Fruit fly (Drosophila melanogaster) whole organism, embryonic: Measurements from ENCODE around the gene obst-J.

Experiments used
- BEAF-32 ChIP-seq: fragments of 200-800 bp; sonication (Bioruptor generic); optimal IDR thresholded peaks from 3 replicates; lab custom pipeline; 2017; ENCODE audit warnings: missing biosample characterization, missing genetic modification characterization, mild to moderate bottlenecking, moderate library complexity, missing genetic modification reagents
- CG10654 ChIP-seq: fragments of 200-800 bp; sonication (Bioruptor generic); optimal IDR thresholded peaks from 2 replicates; lab custom pipeline; 2016; ENCODE audit warnings: missing biosample characterization, missing genetic modification characterization
- CG11723 ChIP-seq: fragments of 200-800 bp; sonication (Bioruptor generic); optimal IDR thresholded peaks from 2 replicates; lab custom pipeline; 2017; ENCODE audit warnings: missing biosample characterization, mild to moderate bottlenecking, missing genetic modification characterization
- CG14667 ChIP-seq: fragments of 200-800 bp; sonication (Bioruptor generic); IDR thresholded peaks from 2 replicates; pipeline ENCODE4 v1.3.6; 2022; ENCODE audit warnings: missing biosample characterization, missing genetic modification characterization
- CG15073 ChIP-seq: fragments of 200-800 bp; sonication (Bioruptor generic); optimal IDR thresholded peaks from 2 replicates; lab custom pipeline; 2016; ENCODE audit warnings: missing biosample characterization, missing genetic modification characterization
- CG16863 ChIP-seq: fragments of 200-800 bp; sonication (Bioruptor generic); optimal IDR thresholded peaks from 3 replicates; lab custom pipeline; 2016; ENCODE audit warnings: missing biosample characterization, missing genetic modification characterization
- CG18619 ChIP-seq: fragments of 200-800 bp; sonication (Bioruptor generic); optimal IDR thresholded peaks from 3 replicates; lab custom pipeline; 2017; ENCODE audit warnings: missing biosample characterization, mild to moderate bottlenecking, missing genetic modification characterization
- CG2129 ChIP-seq: fragments of 200-800 bp; sonication (Bioruptor generic); IDR thresholded peaks from 2 replicates; pipeline ENCODE4 v1.3.6; 2022; ENCODE audit warnings: missing biosample characterization, missing genetic modification characterization; ENCODE audit not compliant: partially characterized antibody
- CG2889 ChIP-seq: fragments of 200-800 bp; sonication (Bioruptor generic); IDR thresholded peaks from 3 replicates; pipeline ENCODE4 v1.3.6; 2022; ENCODE audit warnings: missing biosample characterization, missing genetic modification characterization
- CG3838 ChIP-seq: fragments of 200-800 bp; sonication (Bioruptor generic); optimal IDR thresholded peaks from 3 replicates; lab custom pipeline; 2016; ENCODE audit warnings: missing biosample characterization, missing genetic modification characterization
- CG43689 ChIP-seq: fragments of 200-800 bp; sonication (Bioruptor generic); IDR thresholded peaks from 2 replicates; pipeline ENCODE4 v1.3.6; 2022; ENCODE audit warnings: missing biosample characterization, missing genetic modification characterization
- CG4854 ChIP-seq: fragments of 200-800 bp; sonication (Bioruptor generic); optimal IDR thresholded peaks from 2 replicates; lab custom pipeline; 2016; ENCODE audit warnings: missing biosample characterization, missing genetic modification characterization, inconsistent platforms
- CG6175 ChIP-seq: fragments of 200-800 bp; sonication (Bioruptor generic); IDR thresholded peaks from 3 replicates; pipeline ENCODE4 v1.3.6; 2022; ENCODE audit warnings: missing biosample characterization, missing genetic modification characterization
- CG6654 ChIP-seq: fragments of 200-800 bp; sonication (Bioruptor generic); optimal IDR thresholded peaks from 2 replicates; lab custom pipeline; 2017; ENCODE audit warnings: missing biosample characterization, mild to moderate bottlenecking, missing genetic modification characterization
- CG6765 ChIP-seq: fragments of 200-800 bp; sonication (Bioruptor generic); optimal IDR thresholded peaks from 3 replicates; lab custom pipeline; 2017; ENCODE audit warnings: missing biosample characterization, mild to moderate bottlenecking, missing genetic modification characterization
- CG8924 ChIP-seq: fragments of 200-800 bp; optimal IDR thresholded peaks from 3 replicates; lab custom pipeline; 2019; ENCODE audit warnings: missing biosample characterization, mild to moderate bottlenecking, missing genetic modification characterization, moderate library complexity
- CTCF ChIP-seq: fragments of 200-800 bp; sonication (Bioruptor generic); optimal IDR thresholded peaks from 2 replicates; lab custom pipeline; 2017; ENCODE audit warnings: missing biosample characterization, mild to moderate bottlenecking, missing genetic modification characterization, moderate library complexity
- Dfd ChIP-seq, 2 experiments: fragments of >200 bp; optimal IDR thresholded peaks; 2 replicates each; lab custom pipeline; 2017; ENCODE audit warnings: missing biosample characterization in 2 of 2, missing genetic modification characterization in 2 of 2
- Hr78 ChIP-seq, 2 experiments: fragments of 200-800 bp in 1 of 2; fragments of >200 bp in 1 of 2; sonication (Bioruptor generic) in 1 of 2; optimal IDR thresholded peaks; 2 replicates each; lab custom pipeline; 2017 to 2019; ENCODE audit warnings: missing biosample characterization in 2 of 2, missing genetic modification characterization in 2 of 2, mild to moderate bottlenecking in 1 of 2, moderate library complexity in 1 of 2
- MTF-1 ChIP-seq: fragments of 200-800 bp; sonication (Bioruptor generic); optimal IDR thresholded peaks from 2 replicates; lab custom pipeline; 2018; ENCODE audit warnings: missing biosample characterization, mild to moderate bottlenecking, missing genetic modification characterization, borderline replicate concordance
- Med ChIP-seq: fragments of 200-800 bp; sonication (Bioruptor generic); peaks from one replicate; lab custom pipeline; 2016; ENCODE audit warnings: missing biosample characterization, missing genetic modification characterization, mild to moderate bottlenecking, inconsistent platforms, moderate library complexity
- NFAT ChIP-seq: fragments of 200-800 bp; sonication (Bioruptor generic); IDR thresholded peaks from 2 replicates; pipeline ENCODE4 v1.3.6; 2022; ENCODE audit warnings: missing biosample characterization, missing genetic modification characterization
- NfI ChIP-seq: fragments of 200-800 bp; sonication (Bioruptor generic); optimal IDR thresholded peaks from 3 replicates; lab custom pipeline; 2018; ENCODE audit warnings: missing biosample characterization, mild to moderate bottlenecking, missing genetic modification characterization, moderate library complexity
- Ravus ChIP-seq: fragments of 200-800 bp; sonication (Bioruptor generic); IDR thresholded peaks from 2 replicates; pipeline ENCODE4 v1.3.6; 2022; ENCODE audit warnings: missing biosample characterization, missing genetic modification characterization
- Xrp1 ChIP-seq: fragments of 200-800 bp; sonication (Bioruptor generic); IDR thresholded peaks from 2 replicates; pipeline ENCODE4 v1.3.6; 2022; ENCODE audit warnings: missing biosample characterization, missing genetic modification characterization
- abd-A ChIP-seq: fragments of 200-800 bp; sonication (Bioruptor generic); optimal IDR thresholded peaks from 3 replicates; lab custom pipeline; 2019; ENCODE audit warnings: missing biosample characterization, mild to moderate bottlenecking, missing genetic modification characterization, moderate library complexity
- bbx ChIP-seq: fragments of 200-800 bp; sonication (Bioruptor generic); IDR thresholded peaks from 2 replicates; pipeline ENCODE4 v1.3.6; 2022; ENCODE audit warnings: missing biosample characterization, missing genetic modification characterization; ENCODE audit not compliant: partially characterized antibody
- cas ChIP-seq: fragments of 200-800 bp; sonication (Bioruptor generic); IDR thresholded peaks from 2 replicates; pipeline ENCODE4 v1.3.6; 2022; ENCODE audit warnings: missing biosample characterization, missing genetic modification characterization
- chinmo ChIP-seq: fragments of 200-800 bp; sonication (Bioruptor generic); IDR thresholded peaks from 4 replicates; pipeline ENCODE4 v1.3.6; 2022; ENCODE audit warnings: missing biosample characterization, missing genetic modification characterization; ENCODE audit not compliant: partially characterized antibody
- cwo ChIP-seq: fragments of 200-800 bp; sonication (Bioruptor generic); optimal IDR thresholded peaks from 3 replicates; lab custom pipeline; 2017; ENCODE audit warnings: missing biosample characterization, missing genetic modification characterization, mild to moderate bottlenecking, moderate library complexity, missing genetic modification reagents
- exex ChIP-seq: fragments of 200-800 bp; sonication (Bioruptor generic); optimal IDR thresholded peaks from 4 replicates; lab custom pipeline; 2018; ENCODE audit warnings: missing biosample characterization, mild to moderate bottlenecking, missing genetic modification characterization, moderate library complexity
- fd3F ChIP-seq: fragments of 200-800 bp; sonication (Bioruptor generic); optimal IDR thresholded peaks from 2 replicates; lab custom pipeline; 2018; ENCODE audit warnings: missing biosample characterization, mild to moderate bottlenecking, missing genetic modification characterization, moderate library complexity
- fd64A ChIP-seq: fragments of 200-800 bp; sonication (Bioruptor generic); optimal IDR thresholded peaks from 3 replicates; lab custom pipeline; 2018; ENCODE audit warnings: missing biosample characterization, mild to moderate bottlenecking, missing genetic modification characterization
- kni ChIP-seq: fragments of 200-800 bp; sonication (Bioruptor generic); optimal IDR thresholded peaks from 3 replicates; lab custom pipeline; 2017; ENCODE audit warnings: mild to moderate bottlenecking, missing biosample characterization, missing genetic modification reagents, missing genetic modification characterization
- lola ChIP-seq, 3 experiments: fragments of >200 bp in 2 of 3; fragments of 200-800 bp in 1 of 3; sonication (Bioruptor generic) in 1 of 3; optimal IDR thresholded peaks; 2 replicates each; lab custom pipeline; 2017 to 2019; ENCODE audit warnings: missing biosample characterization in 3 of 3, missing genetic modification characterization in 3 of 3, mild to moderate bottlenecking in 1 of 3, moderate library complexity in 1 of 3
- mam ChIP-seq: fragments of 200-800 bp; sonication (Bioruptor generic); optimal IDR thresholded peaks from 3 replicates; lab custom pipeline; 2016; ENCODE audit warnings: missing biosample characterization, missing genetic modification characterization
- nau ChIP-seq: fragments of 200-800 bp; sonication (Bioruptor generic); optimal IDR thresholded peaks from 3 replicates; lab custom pipeline; 2017; ENCODE audit warnings: missing biosample characterization, mild to moderate bottlenecking, missing genetic modification characterization, missing genetic modification reagents
- shn ChIP-seq: fragments of 200-800 bp; sonication (Bioruptor generic); optimal IDR thresholded peaks from 3 replicates; lab custom pipeline; 2016; ENCODE audit warnings: missing biosample characterization, missing genetic modification characterization
- slbo ChIP-seq: fragments of 200-800 bp; sonication (Bioruptor generic); IDR thresholded peaks from 2 replicates; pipeline ENCODE4 v1.3.6; 2022; ENCODE audit warnings: missing biosample characterization, missing genetic modification characterization
- slou ChIP-seq: fragments of 200-800 bp; sonication (Bioruptor generic); optimal IDR thresholded peaks from 3 replicates; lab custom pipeline; 2016; ENCODE audit warnings: missing biosample characterization, missing genetic modification characterization
- so ChIP-seq: fragments of 200-800 bp; sonication (Bioruptor generic); IDR thresholded peaks from 3 replicates; pipeline ENCODE4 v1.3.6; 2022; ENCODE audit warnings: missing biosample characterization, missing genetic modification characterization

obst-J gene

dm6 chr3L:20140589-20141207 is 9.2 kb upstream of the obst-J start, which contains the start of gene CG7328 (continued):
- no peak for TF ChIP-seq slou (GFP tag; lab: Kevin White, UChicago)
- no peak for TF ChIP-seq fd64A (GFP tag; lab: Kevin White, UChicago)
- peak; percentile 71 for TF ChIP-seq fd3F (GFP tag; lab: Kevin White, UChicago)
- TF ChIP-seq so (GFP tag; lab: Robert Waterston, UW), result 0 out of 3 replicates have a peak, but pooled peaks have one; percentile 56
- TF ChIP-seq MTF-1 (GFP tag; lab: Kevin White, UChicago), result no peak
- no peak for TF ChIP-seq Hr78 (GFP tag; optimal IDR thresholded peaks at IDR 0.05; lab: Kevin White, UChicago)
- TF ChIP-seq CG6765 (GFP tag; lab: Kevin White, UChicago), result no peak
- no peak for TF ChIP-seq kni (GFP tag; lab: Kevin White, UChicago)
- peak; percentile 36 for TF ChIP-seq shn
- peak; percentile 54 for TF ChIP-seq exex
- TF ChIP-seq CG15073 (GFP tag; lab: Kevin White, UChicago), result no peak
- no peak for TF ChIP-seq BEAF-32
- no peak for TF ChIP-seq bbx (GFP tag; lab: Robert Waterston, UW)
- TF ChIP-seq cwo (GFP tag; lab: Kevin White, UChicago), result peak; percentile 8
- TF ChIP-seq CG2129 (GFP tag; lab: Robert Waterston, UW), result no peak
- TF ChIP-seq cas (GFP tag; lab: Robert Waterston, UW), result no peak
- no peak for TF ChIP-seq CG6175 (GFP tag; lab: Robert Waterston, UW)
- TF ChIP-seq Ravus, result no peak
- no peak for TF ChIP-seq CG11723 (GFP tag; lab: Kevin White, UChicago)
- TF ChIP-seq abd-A (tag; lab: Kevin White, UChicago), result no peak
- peak; percentile 35 for TF ChIP-seq CG3838 (GFP tag; lab: Kevin White, UChicago)
- TF ChIP-seq CG4854, result no peak
- peak; percentile 53 for TF ChIP-seq NfI (GFP tag; lab: Kevin White, UChicago)
- no peak for TF ChIP-seq NFAT
- TF ChIP-seq Med (GFP tag; lab: Kevin White, UChicago), result peak; percentile 88
- 0 out of 2 replicates have a peak, but pooled peaks have one; percentile 29 for TF ChIP-seq CG43689 (GFP tag; lab: Robert Waterston, UW)
- TF ChIP-seq chinmo (GFP tag; lab: Robert Waterston, UW), result no peak
- TF ChIP-seq Xrp1, result peak; percentile 35; the same call in 1 of the 2 replicates
- TF ChIP-seq CG10654 (GFP tag; lab: Kevin White, UChicago), result peak; percentile 8
- TF ChIP-seq lola (GFP tag; optimal IDR thresholded peaks at IDR 0.05; lab: Kevin White, UChicago), result no peak
- no peak for TF ChIP-seq CG16863 (GFP tag; lab: Kevin White, UChicago)
- TF ChIP-seq CG8924 (tag; lab: Kevin White, UChicago), result no peak
- 0 out of 2 replicates have a peak, but pooled peaks have one; percentile 9 for TF ChIP-seq CG14667
- TF ChIP-seq mam (GFP tag; lab: Kevin White, UChicago), result peak; percentile 50
- TF ChIP-seq Dfd (GFP tag; optimal IDR thresholded peaks at IDR 0.05; lab: Kevin White, UChicago), result no peak

dm6 chr3L:20138327-20138726 is 6.8 kb upstream of the obst-J start:
- TF ChIP-seq nau (GFP tag; lab: Kevin White, UChicago), result no peak
- no peak for TF ChIP-seq lola (GFP tag; optimal IDR thresholded peaks at IDR 0.05; lab: Kevin White, UChicago)
- TF ChIP-seq CG2889, result no peak
- TF ChIP-seq CTCF (GFP tag; lab: Kevin White, UChicago), result peak; percentile 77
- TF ChIP-seq CG6654 (GFP tag; lab: Kevin White, UChicago), result no peak
- no peak for TF ChIP-seq CG18619 (GFP tag; lab: Kevin White, UChicago)
- TF ChIP-seq slbo, result no peak
- TF ChIP-seq, all 482 proteins: peak for 1
